Fruit fly (Drosophila melanogaster) whole organism, embryonic: ENCODE data around the gene PolQ.

Source experiments
- B-H2 ChIP-seq: fragments of 200-800 bp; sonication (Bioruptor generic); optimal IDR thresholded peaks from 2 replicates; lab custom pipeline; 2018; ENCODE audit warnings: missing biosample characterization, mild to moderate bottlenecking, missing genetic modification characterization
- Blimp-1 ChIP-seq: fragments of 200-800 bp; sonication (Bioruptor generic); optimal IDR thresholded peaks from 3 replicates; lab custom pipeline; 2018; ENCODE audit warnings: missing biosample characterization, missing genetic modification characterization, mild to moderate bottlenecking, moderate library complexity, missing genetic modification reagents
- CG1602 ChIP-seq: fragments of 200-800 bp; sonication (Bioruptor generic); optimal IDR thresholded peaks from 3 replicates; lab custom pipeline; 2016; ENCODE audit warnings: missing biosample characterization, missing genetic modification characterization
- CG30403 ChIP-seq: fragments of 200-800 bp; sonication (Bioruptor generic); optimal IDR thresholded peaks from 3 replicates; lab custom pipeline; 2016; ENCODE audit warnings: missing biosample characterization, missing genetic modification characterization
- CG32532 ChIP-seq: fragments of 200-800 bp; sonication (Bioruptor generic); IDR thresholded peaks from 2 replicates; pipeline ENCODE4 v1.3.6; 2022; ENCODE audit warnings: missing biosample characterization, missing genetic modification characterization
- CG6854 ChIP-seq: fragments of 200-800 bp; sonication (Bioruptor generic); optimal IDR thresholded peaks from 3 replicates; lab custom pipeline; 2017; ENCODE audit warnings: missing biosample characterization, mild to moderate bottlenecking, missing genetic modification characterization
- CG7556 ChIP-seq: fragments of 200-800 bp; sonication (Bioruptor generic); optimal IDR thresholded peaks from 2 replicates; lab custom pipeline; 2017; ENCODE audit warnings: missing biosample characterization, mild to moderate bottlenecking, missing genetic modification characterization
- CG7963 ChIP-seq: fragments of 200-800 bp; sonication (Bioruptor generic); IDR thresholded peaks from 3 replicates; pipeline ENCODE4 v1.3.6; 2022; ENCODE audit warnings: missing biosample characterization, missing genetic modification characterization; ENCODE audit not compliant: partially characterized antibody
- Camta ChIP-seq: fragments of 200-800 bp; sonication (Bioruptor generic); optimal IDR thresholded peaks from 2 replicates; lab custom pipeline; 2016; ENCODE audit warnings: missing biosample characterization, missing genetic modification characterization
- Dp ChIP-seq: fragments of 200-800 bp; sonication (Bioruptor generic); optimal IDR thresholded peaks from 2 replicates; lab custom pipeline; 2018; ENCODE audit warnings: missing biosample characterization, mild to moderate bottlenecking, missing genetic modification characterization, moderate library complexity
- E2f2 ChIP-seq: fragments of 200-800 bp; sonication (Bioruptor generic); IDR thresholded peaks from 2 replicates; pipeline ENCODE4 v1.3.6; 2022; ENCODE audit warnings: missing biosample characterization, missing genetic modification characterization
- Fer3 ChIP-seq: fragments of 200-800 bp; sonication (Bioruptor generic); optimal IDR thresholded peaks from 2 replicates; lab custom pipeline; 2018; ENCODE audit warnings: missing biosample characterization, mild to moderate bottlenecking, missing genetic modification characterization, moderate library complexity
- Hmr ChIP-seq: fragments of 200-800 bp; sonication (Bioruptor generic); optimal IDR thresholded peaks from 3 replicates; lab custom pipeline; 2017; ENCODE audit warnings: mild to moderate bottlenecking, missing biosample characterization, missing genetic modification reagents, missing genetic modification characterization
- Hr78 ChIP-seq, 2 experiments: fragments of 200-800 bp in 1 of 2; fragments of >200 bp in 1 of 2; sonication (Bioruptor generic) in 1 of 2; optimal IDR thresholded peaks; 2 replicates each; lab custom pipeline; 2017 to 2019; ENCODE audit warnings: missing biosample characterization in 2 of 2, missing genetic modification characterization in 2 of 2, mild to moderate bottlenecking in 1 of 2, moderate library complexity in 1 of 2
- MBD-R2 ChIP-seq: fragments of 200-800 bp; sonication (Bioruptor generic); IDR thresholded peaks from 2 replicates; pipeline ENCODE4 v1.3.6; 2022; ENCODE audit warnings: missing biosample characterization, missing genetic modification characterization
- Med ChIP-seq: fragments of 200-800 bp; sonication (Bioruptor generic); peaks from one replicate; lab custom pipeline; 2016; ENCODE audit warnings: missing biosample characterization, missing genetic modification characterization, mild to moderate bottlenecking, inconsistent platforms, moderate library complexity
- Meics ChIP-seq: fragments of 200-800 bp; sonication (Bioruptor generic); optimal IDR thresholded peaks from 2 replicates; lab custom pipeline; 2017; ENCODE audit warnings: missing biosample characterization, mild to moderate bottlenecking, missing genetic modification characterization
- NK7.1 ChIP-seq: fragments of 200-800 bp; sonication (Bioruptor generic); optimal IDR thresholded peaks from 3 replicates; lab custom pipeline; 2016; ENCODE audit warnings: missing biosample characterization, missing genetic modification characterization
- Optix ChIP-seq: fragments of 200-800 bp; sonication (Bioruptor generic); IDR thresholded peaks from 3 replicates; pipeline ENCODE4 v1.3.6; 2022; ENCODE audit warnings: missing biosample characterization, missing genetic modification characterization
- Rfx ChIP-seq: fragments of 200-800 bp; sonication (Bioruptor generic); IDR thresholded peaks from 2 replicates; pipeline ENCODE4 v1.3.6; 2022; ENCODE audit warnings: missing biosample characterization, missing genetic modification characterization
- Spps ChIP-seq: fragments of 200-800 bp; sonication (Bioruptor generic); optimal IDR thresholded peaks from 2 replicates; lab custom pipeline; 2018; ENCODE audit warnings: missing biosample characterization, mild to moderate bottlenecking, missing genetic modification characterization
- Xbp1 ChIP-seq: fragments of 200-800 bp; sonication (Bioruptor generic); optimal IDR thresholded peaks from 3 replicates; lab custom pipeline; 2016; ENCODE audit warnings: missing biosample characterization, mild to moderate bottlenecking, missing genetic modification characterization
- bsh ChIP-seq, 2 experiments: fragments of 200-800 bp; sonication (Bioruptor generic); optimal IDR thresholded peaks; 2 replicates each; lab custom pipeline; 2017 to 2018; ENCODE audit warnings: mild to moderate bottlenecking in 2 of 2, missing biosample characterization in 2 of 2, missing genetic modification characterization in 2 of 2, moderate library complexity in 1 of 2
- chinmo ChIP-seq: fragments of 200-800 bp; sonication (Bioruptor generic); IDR thresholded peaks from 4 replicates; pipeline ENCODE4 v1.3.6; 2022; ENCODE audit warnings: missing biosample characterization, missing genetic modification characterization; ENCODE audit not compliant: partially characterized antibody
- ci ChIP-seq: fragments of 200-800 bp; sonication (Bioruptor generic); IDR thresholded peaks from 3 replicates; pipeline ENCODE4 v1.3.6; 2022; ENCODE audit warnings: missing biosample characterization, missing genetic modification characterization
- cwo ChIP-seq: fragments of 200-800 bp; sonication (Bioruptor generic); optimal IDR thresholded peaks from 3 replicates; lab custom pipeline; 2017; ENCODE audit warnings: missing biosample characterization, missing genetic modification characterization, mild to moderate bottlenecking, moderate library complexity, missing genetic modification reagents
- dysf ChIP-seq: fragments of 200-800 bp; sonication (Bioruptor generic); IDR thresholded peaks from 3 replicates; pipeline ENCODE4 v1.3.6; 2022; ENCODE audit warnings: missing biosample characterization, missing genetic modification characterization
- exex ChIP-seq: fragments of 200-800 bp; sonication (Bioruptor generic); optimal IDR thresholded peaks from 4 replicates; lab custom pipeline; 2018; ENCODE audit warnings: missing biosample characterization, mild to moderate bottlenecking, missing genetic modification characterization, moderate library complexity
- fd3F ChIP-seq: fragments of 200-800 bp; sonication (Bioruptor generic); optimal IDR thresholded peaks from 2 replicates; lab custom pipeline; 2018; ENCODE audit warnings: missing biosample characterization, mild to moderate bottlenecking, missing genetic modification characterization, moderate library complexity
- ftz-f1 ChIP-seq: fragments of 200-800 bp; sonication (Bioruptor generic); optimal IDR thresholded peaks from 2 replicates; lab custom pipeline; 2016; ENCODE audit warnings: missing biosample characterization, missing genetic modification characterization
- grau ChIP-seq: fragments of 200-800 bp; optimal IDR thresholded peaks from 3 replicates; lab custom pipeline; 2019; ENCODE audit warnings: missing biosample characterization, mild to moderate bottlenecking, missing genetic modification characterization, moderate library complexity
- hkb ChIP-seq, 2 experiments: fragments of 200-800 bp in 1 of 2; fragments of >200 bp in 1 of 2; sonication (Bioruptor generic) in 1 of 2; IDR thresholded peaks in 1 of 2; optimal IDR thresholded peaks in 1 of 2; 2 replicates each; pipeline versions ENCODE4 v1.3.6 to Lab custom; 2017 to 2022; ENCODE audit warnings: missing biosample characterization in 1 of 2, missing genetic modification characterization in 1 of 2
- kah ChIP-seq: fragments of 200-800 bp; sonication (Bioruptor generic); optimal IDR thresholded peaks from 2 replicates; lab custom pipeline; 2018; ENCODE audit warnings: missing biosample characterization, mild to moderate bottlenecking, missing genetic modification characterization
- klu ChIP-seq: fragments of 200-800 bp; sonication (Bioruptor generic); IDR thresholded peaks from 2 replicates; pipeline ENCODE4 v1.3.6; 2022; ENCODE audit warnings: missing biosample characterization, missing genetic modification characterization
- lab ChIP-seq: fragments of 200-800 bp; sonication (Bioruptor generic); optimal IDR thresholded peaks from 3 replicates; lab custom pipeline; 2017; ENCODE audit warnings: missing biosample characterization, missing genetic modification characterization, mild to moderate bottlenecking, moderate library complexity, missing genetic modification reagents
- nmo ChIP-seq: fragments of 200-800 bp; sonication (Bioruptor generic); optimal IDR thresholded peaks from 2 replicates; lab custom pipeline; 2018; ENCODE audit warnings: missing biosample characterization, mild to moderate bottlenecking, missing genetic modification characterization, moderate library complexity
- pan ChIP-seq, 4 experiments: fragments of >200 bp in 3 of 4; fragments of 200-800 bp in 1 of 4; sonication (Bioruptor generic) in 1 of 4; optimal IDR thresholded peaks in 3 of 4; IDR thresholded peaks in 1 of 4; 2 replicates each; pipeline versions ENCODE4 v1.3.6 to Lab custom; 2017 to 2022; ENCODE audit warnings: missing biosample characterization in 2 of 4, missing genetic modification characterization in 2 of 4, mixed read lengths in 1 of 4
- prd ChIP-seq, 3 experiments: fragments of >200 bp in 2 of 3; fragments of 200-800 bp in 1 of 3; sonication (Bioruptor generic) in 1 of 3; optimal IDR thresholded peaks in 2 of 3; IDR thresholded peaks in 1 of 3; 2 replicates in 2 of 3; 3 replicates in 1 of 3; pipeline versions ENCODE4 v1.3.6 to Lab custom; 2017 to 2022; ENCODE audit warnings: missing biosample characterization in 1 of 3, missing genetic modification characterization in 1 of 3
- row ChIP-seq: fragments of 200-800 bp; sonication (Bioruptor generic); IDR thresholded peaks from 3 replicates; pipeline ENCODE4 v1.3.6; 2022; ENCODE audit warnings: missing biosample characterization, missing genetic modification characterization
- seq ChIP-seq: fragments of 200-800 bp; sonication (Bioruptor generic); IDR thresholded peaks from 2 replicates; pipeline ENCODE4 v1.3.6; 2022; ENCODE audit warnings: missing biosample characterization, missing genetic modification characterization
- sug ChIP-seq: fragments of 200-800 bp; optimal IDR thresholded peaks from 2 replicates; lab custom pipeline; 2019; ENCODE audit warnings: missing biosample characterization, mild to moderate bottlenecking, missing genetic modification characterization, moderate library complexity
- tin ChIP-seq: fragments of 200-800 bp; sonication (Bioruptor generic); optimal IDR thresholded peaks from 3 replicates; lab custom pipeline; 2016; ENCODE audit warnings: missing biosample characterization, missing genetic modification characterization
- trem ChIP-seq: fragments of 200-800 bp; optimal IDR thresholded peaks from 3 replicates; lab custom pipeline; 2019; ENCODE audit warnings: missing biosample characterization, mild to moderate bottlenecking, missing genetic modification characterization, moderate library complexity
- unpg ChIP-seq: fragments of 200-800 bp; sonication (Bioruptor generic); optimal IDR thresholded peaks from 3 replicates; lab custom pipeline; 2018; ENCODE audit warnings: missing biosample characterization, mild to moderate bottlenecking, missing genetic modification characterization, moderate library complexity

The PolQ gene

DNA sequence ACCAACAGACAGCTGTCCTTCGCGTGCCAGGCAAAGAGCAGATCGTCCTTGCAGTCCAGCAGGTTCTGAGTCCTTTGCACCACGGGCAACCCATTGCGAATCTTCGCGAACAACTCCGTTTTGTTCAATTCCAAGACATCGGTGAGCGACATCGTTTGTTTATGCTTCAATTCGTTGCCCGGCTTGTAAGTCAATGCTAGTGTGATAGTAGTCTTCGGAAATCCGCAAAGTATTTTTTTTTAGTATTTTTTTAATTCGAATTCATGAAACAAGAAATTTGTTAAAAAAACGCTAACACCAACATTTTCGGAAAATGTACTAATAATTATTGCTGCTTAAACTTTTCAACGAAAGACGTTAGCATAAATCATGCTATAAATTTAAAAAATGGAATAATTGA, 33.2 kb downstream of the PolQ start, which contains the start of gene mbo (continued):
- peak; percentile 35; the same call in 1 of the 2 replicates for TF ChIP-seq E2f2
- TF ChIP-seq NK7.1 (GFP tag; lab: Kevin White, UChicago), result no peak
- TF ChIP-seq Optix (GFP tag; lab: Robert Waterston, UW), result no peak
- TF ChIP-seq exex, result no peak
- peak; percentile 81 for TF ChIP-seq MBD-R2 (GFP tag; lab: Robert Waterston, UW)
- TF ChIP-seq trem (tag; lab: Kevin White, UChicago), result peak; percentile 34
- no peak for TF ChIP-seq B-H2

DNA sequence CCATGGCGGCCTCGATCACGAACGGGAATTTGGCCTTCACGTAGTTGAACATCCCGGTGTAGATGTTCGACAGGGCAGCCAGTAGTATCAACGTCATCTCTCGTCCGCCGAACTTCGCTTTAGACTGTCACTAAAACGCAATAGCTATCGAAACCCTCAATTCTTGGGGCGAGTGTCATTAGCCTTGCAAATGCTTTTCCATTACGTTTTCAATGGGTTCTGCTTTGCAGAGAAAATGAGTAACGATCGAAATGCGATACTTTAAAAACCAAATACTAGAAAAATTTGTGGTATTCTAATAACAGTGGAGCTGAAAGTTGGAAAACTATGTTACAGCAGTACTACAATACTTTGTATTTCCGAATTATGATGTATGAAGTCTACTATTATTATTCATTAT, 35.9 kb downstream of the PolQ start, which contains the start of gene CG43630:
Gene CG43630, minus strand, starts transcription at position 101 of the 400 bp plus-strand sequence.
- TF ChIP-seq CG1602 (GFP tag; lab: Kevin White, UChicago), result no peak
- no peak for TF ChIP-seq Camta (GFP tag; lab: Kevin White, UChicago)
- no peak for TF ChIP-seq CG7556
- no peak for TF ChIP-seq dysf
- no peak for TF ChIP-seq Spps (tag; lab: Kevin White, UChicago)
- TF ChIP-seq fd3F, result no peak
- no peak for TF ChIP-seq CG32532

DNA sequence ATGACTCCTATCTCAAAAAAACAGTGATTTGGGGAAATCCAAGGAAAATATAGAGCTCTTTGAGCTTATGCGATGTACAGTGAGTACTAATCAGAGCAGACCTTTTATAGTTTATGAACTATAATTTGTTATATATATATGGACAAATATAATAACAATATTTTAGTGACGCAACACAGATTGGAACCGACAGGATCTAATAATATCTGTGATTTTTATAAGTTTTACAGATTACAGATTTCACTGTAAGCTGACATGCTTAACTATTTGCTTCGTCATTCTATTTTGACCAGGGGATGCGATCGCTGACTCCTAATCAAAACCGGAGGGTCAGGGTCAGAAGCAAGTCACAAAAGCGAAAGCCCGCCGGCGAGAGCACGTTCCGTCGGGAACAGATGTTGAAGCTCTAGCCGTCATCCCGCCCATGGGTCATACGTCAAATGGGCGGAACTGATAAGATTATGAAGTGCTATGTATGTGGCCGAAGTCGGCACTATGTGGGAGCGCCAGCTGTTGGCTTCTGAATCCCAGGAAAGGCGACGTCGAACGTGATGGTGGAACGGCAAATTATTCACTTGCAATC, 38.0 kb downstream of the PolQ start, which contains the start of gene Gnmt:
Gene Gnmt, plus strand, starts transcription at position 568 of the 583 bp plus-strand sequence.
- TF ChIP-seq kah, result no peak
- peak; percentile 56 for TF ChIP-seq Rfx (GFP tag; lab: Robert Waterston, UW)
- TF ChIP-seq tin (GFP tag; lab: Kevin White, UChicago), result no peak
- no peak for TF ChIP-seq Dp (GFP tag; lab: Kevin White, UChicago)
- peak in 1 of 2 experiments; percentile 87 for TF ChIP-seq Hr78 (GFP tag; optimal IDR thresholded peaks at IDR 0.05; lab: Kevin White, UChicago)
- no peak for TF ChIP-seq CG7963 (GFP tag; lab: Robert Waterston, UW)
- TF ChIP-seq ci (GFP tag; lab: Robert Waterston, UW), result 0 out of 3 replicates have a peak, but pooled peaks have one; percentile 16
- no peak for TF ChIP-seq klu (GFP tag; lab: Robert Waterston, UW)
- peak; percentile 86 for TF ChIP-seq cwo (GFP tag; lab: Kevin White, UChicago)
- peak; percentile 52; the same call in 2 of the 3 replicates for TF ChIP-seq row
- TF ChIP-seq Med (GFP tag; lab: Kevin White, UChicago), result peak; percentile 47
- peak; percentile 5 for TF ChIP-seq Blimp-1 (GFP tag; lab: Kevin White, UChicago)
- TF ChIP-seq seq (GFP tag; lab: Robert Waterston, UW), result 0 out of 2 replicates have a peak, but pooled peaks have one; percentile 20
- no peak for TF ChIP-seq prd (optimal IDR thresholded peaks at IDR 0.05; lab: Kevin White, UChicago)
- 0 out of 3 replicates have a peak, but pooled peaks have one; percentile 12 for TF ChIP-seq prd (GFP tag; IDR thresholded peaks at IDR 0.05; lab: Robert Waterston, UW)
- TF ChIP-seq dysf, result peak; percentile 10; the same call in 1 of the 3 replicates
- TF ChIP-seq Meics (GFP tag; lab: Kevin White, UChicago), result peak; percentile 44
- TF ChIP-seq CG32532, result peak; percentile 33; the same call in 1 of the 2 replicates
- TF ChIP-seq sug (tag; lab: Kevin White, UChicago), result peak; percentile 84
- TF ChIP-seq bsh (GFP tag; optimal IDR thresholded peaks at IDR 0.05; lab: Kevin White, UChicago), result peak in 1 of 2 experiments; percentile 10
- TF ChIP-seq lab, result peak; percentile 22
- peak; percentile 40 for TF ChIP-seq Fer3
- no peak for TF ChIP-seq hkb (optimal IDR thresholded peaks at IDR 0.05; lab: Kevin White, UChicago)
- TF ChIP-seq hkb (GFP tag; IDR thresholded peaks at IDR 0.05; lab: Robert Waterston, UW), result 0 out of 2 replicates have a peak, but pooled peaks have one; percentile 9
- TF ChIP-seq CG30403 (GFP tag; lab: Kevin White, UChicago), result peak; percentile 11
- no peak for TF ChIP-seq CG6854 (GFP tag; lab: Kevin White, UChicago)
- TF ChIP-seq grau (tag; lab: Kevin White, UChicago), result peak; percentile 78
- peak; percentile 26 for TF ChIP-seq ftz-f1 (GFP tag; lab: Kevin White, UChicago)
- TF ChIP-seq pan (optimal IDR thresholded peaks at IDR 0.05; lab: Kevin White, UChicago), result no peak
- TF ChIP-seq pan (GFP tag; optimal IDR thresholded peaks at IDR 0.05 in 1 of 2, IDR thresholded peaks at IDR 0.05 in 1 of 2), result peak in 1 of 2 experiments; percentile 16
- 0 out of 4 replicates have a peak, but pooled peaks have one; percentile 19 for TF ChIP-seq chinmo (GFP tag; lab: Robert Waterston, UW)
- TF ChIP-seq Xbp1 (GFP tag; lab: Kevin White, UChicago), result peak; percentile 4
- peak; percentile 5 for TF ChIP-seq nmo (GFP tag; lab: Kevin White, UChicago)
- TF ChIP-seq Hmr (GFP tag; lab: Kevin White, UChicago), result peak; percentile 21
- TF ChIP-seq unpg (GFP tag; lab: Kevin White, UChicago), result no peak
